Fruit fly (Drosophila melanogaster): ENCODE data around the gene Nep1.
A peak's percentile ranks its signal among the peaks of the same experiment; 100 is the strongest.

The Nep1 gene

dm6 chrX:6151919-6152318, 60.9 kb downstream of the Nep1 start (continued):
- TF ChIP-seq CG12769 (tag; optimal IDR thresholded peaks at IDR 0.05) = no peak
- peak; percentile 47 for TF ChIP-seq CG2678 (tag; optimal IDR thresholded peaks at IDR 0.05)
- 0 out of 2 replicates have a peak, but pooled peaks have one; percentile 30 for TF ChIP-seq Rfx (GFP tag; IDR thresholded peaks at IDR 0.05)
- TF ChIP-seq CG1603 (tag; optimal IDR thresholded peaks at IDR 0.05) = no peak
- no peak for TF ChIP-seq ato (GFP tag; IDR thresholded peaks at IDR 0.05; ENCODE audit: partially characterized antibody)
- no peak for TF ChIP-seq Oaz (GFP tag; IDR thresholded peaks at IDR 0.05)
- no peak for TF ChIP-seq CG33213 (GFP tag; optimal IDR thresholded peaks at IDR 0.05)
- TF ChIP-seq CG11560 (tag; IDR thresholded peaks at IDR 0.05) = no peak
- no peak for TF ChIP-seq CG3838 (GFP tag; optimal IDR thresholded peaks at IDR 0.05)
- TF ChIP-seq CG17359 (tag; optimal IDR thresholded peaks at IDR 0.05) = no peak
- TF ChIP-seq da (GFP tag; optimal IDR thresholded peaks at IDR 0.05) = no peak
- no peak for TF ChIP-seq CG4707 (GFP tag; optimal IDR thresholded peaks at IDR 0.05)
- no peak for TF ChIP-seq Blimp-1 (GFP tag; optimal IDR thresholded peaks at IDR 0.05)
- TF ChIP-seq ac (GFP tag; optimal IDR thresholded peaks at IDR 0.05) = no peak
- no peak for TF ChIP-seq tgo (GFP tag; IDR thresholded peaks at IDR 0.05)
- no peak for TF ChIP-seq p53 (GFP tag; optimal IDR thresholded peaks at IDR 0.05)
- TF ChIP-seq CG31224 (GFP tag; IDR thresholded peaks at IDR 0.05) = no peak
- no peak for TF ChIP-seq wek (GFP tag; optimal IDR thresholded peaks at IDR 0.05)
- TF ChIP-seq CG34422 (GFP tag; IDR thresholded peaks at IDR 0.05) = 0 out of 3 replicates have a peak, but pooled peaks have one; percentile 13
- TF ChIP-seq ATbp (GFP tag; optimal IDR thresholded peaks at IDR 0.05) = no peak
- no peak for TF ChIP-seq eyg (GFP tag; optimal IDR thresholded peaks at IDR 0.05)
- TF ChIP-seq Ada2b (GFP tag; IDR thresholded peaks at IDR 0.05) = peak; percentile 36; the same call in 1 of the 2 replicates
- TF ChIP-seq CG14667 (GFP tag; IDR thresholded peaks at IDR 0.05) = no peak
- TF ChIP-seq CG7928 (GFP tag; optimal IDR thresholded peaks at IDR 0.05) = no peak
- peak; percentile 46 for TF ChIP-seq Meics (GFP tag; optimal IDR thresholded peaks at IDR 0.05)
- no peak for TF ChIP-seq stwl (tag; optimal IDR thresholded peaks at IDR 0.05)
- 0 out of 2 replicates have a peak, but pooled peaks have one; percentile 13 for TF ChIP-seq slbo (GFP tag; IDR thresholded peaks at IDR 0.05)
- no peak for TF ChIP-seq CG12391 (tag; optimal IDR thresholded peaks at IDR 0.05)
- TF ChIP-seq tx (GFP tag; optimal IDR thresholded peaks at IDR 0.05) = no peak
- 0 out of 2 replicates have a peak, but pooled peaks have one; percentile 24 for TF ChIP-seq CG14014 (GFP tag; IDR thresholded peaks at IDR 0.05)
- TF ChIP-seq CG2875 (GFP tag; optimal IDR thresholded peaks at IDR 0.05) = no peak
- TF ChIP-seq gem (tag; optimal IDR thresholded peaks at IDR 0.05) = peak; percentile 24
- TF ChIP-seq zfh1 (GFP tag; IDR thresholded peaks at IDR 0.05) = no peak
- no peak for TF ChIP-seq hth (optimal IDR thresholded peaks at IDR 0.05)
- no peak for TF ChIP-seq CG15073 (GFP tag; optimal IDR thresholded peaks at IDR 0.05)
- no peak for TF ChIP-seq emc (GFP tag; optimal IDR thresholded peaks at IDR 0.05)
- TF ChIP-seq dmrt99B (tag; optimal IDR thresholded peaks at IDR 0.05) = peak; percentile 40
- no peak for TF ChIP-seq CG10565 (GFP tag; optimal IDR thresholded peaks at IDR 0.05)
- 0 out of 2 replicates have a peak, but pooled peaks have one; percentile 22 for TF ChIP-seq MBD-R2 (GFP tag; IDR thresholded peaks at IDR 0.05)
- no peak for TF ChIP-seq Hmx (GFP tag; optimal IDR thresholded peaks at IDR 0.05)
- TF ChIP-seq CG10979 (tag; optimal IDR thresholded peaks at IDR 0.05) = no peak
- peak; percentile 24 for TF ChIP-seq Sox102F (GFP tag; optimal IDR thresholded peaks at IDR 0.05)
- peak; percentile 45 for TF ChIP-seq Fer1 (GFP tag; optimal IDR thresholded peaks at IDR 0.05)
- no peak for TF ChIP-seq hkb (optimal IDR thresholded peaks at IDR 0.05)
- 0 out of 2 replicates have a peak, but pooled peaks have one; percentile 29 for TF ChIP-seq hkb (GFP tag; IDR thresholded peaks at IDR 0.05)
- TF ChIP-seq maf-S (GFP tag; optimal IDR thresholded peaks at IDR 0.05) = no peak
- TF ChIP-seq her (GFP tag; optimal IDR thresholded peaks at IDR 0.05) = no peak
- no peak for TF ChIP-seq tup (GFP tag; optimal IDR thresholded peaks at IDR 0.05)
- peak; percentile 11 for TF ChIP-seq CG2120 (GFP tag; optimal IDR thresholded peaks at IDR 0.05)
- no peak for TF ChIP-seq CG2129 (GFP tag; IDR thresholded peaks at IDR 0.05; ENCODE audit: partially characterized antibody)
- TF ChIP-seq nerfin-2 (GFP tag; IDR thresholded peaks at IDR 0.05; ENCODE audit: partially characterized antibody) = no peak
- TF ChIP-seq bowl (GFP tag; IDR thresholded peaks at IDR 0.05) = no peak
